Worm (Caenorhabditis elegans) whole organism, late embryonic: Measurements from ENCODE around the gene hpo-6.
"Not testable (repeated sequence)": the region's sequence is repeated elsewhere in the genome, so short reads cannot be mapped to it uniquely, and the experiment has no call there.

ENCODE experiments used
- C38D4.7 ChIP-seq: fragments of 200-800 bp; sonication (Bioruptor generic); optimal IDR thresholded peaks from 2 replicates; lab custom pipeline; 2018; ENCODE audit warnings: mild to moderate bottlenecking, missing genetic modification characterization, moderate library complexity, missing compliant biosample characterization
- K02D7.2 ChIP-seq: sonication (generic microtip); optimal IDR thresholded peaks from 2 replicates; lab custom pipeline; 2017; ENCODE audit warnings: mild to moderate bottlenecking, missing genetic modification characterization, missing compliant biosample characterization
- K09A11.1 ChIP-seq: sonication (generic microtip); optimal IDR thresholded peaks from 2 replicates; lab custom pipeline; 2017; ENCODE audit warnings: antibody characterized with exemption, mild to moderate bottlenecking, missing genetic modification characterization, missing compliant biosample characterization; ENCODE audit not compliant: insufficient read depth
- ahr-1 ChIP-seq: sonication (generic microtip); optimal IDR thresholded peaks from 2 replicates; lab custom pipeline; 2016; ENCODE audit warnings: missing genetic modification characterization, missing compliant biosample characterization
- ceh-14 ChIP-seq: sonication (generic microtip); optimal IDR thresholded peaks from 2 replicates; lab custom pipeline; 2016; ENCODE audit warnings: missing genotype, missing genetic modification characterization, missing compliant biosample characterization
- ceh-22 ChIP-seq: sonication (generic microtip); optimal IDR thresholded peaks from 2 replicates; lab custom pipeline; 2017; ENCODE audit warnings: missing biosample characterization, missing genetic modification characterization
- ceh-24 ChIP-seq: sonication (generic microtip); optimal IDR thresholded peaks from 2 replicates; lab custom pipeline; 2016; ENCODE audit warnings: mild to moderate bottlenecking, missing genetic modification characterization, missing compliant biosample characterization
- ceh-45 ChIP-seq: fragments of 200-800 bp; sonication (Bioruptor generic); IDR thresholded peaks from 2 replicates; pipeline ENCODE4 v1.3.6; 2022; ENCODE audit warnings: missing genetic modification reagents, missing genetic modification characterization, missing compliant biosample characterization
- ceh-48 ChIP-seq: sonication (generic microtip); optimal IDR thresholded peaks from 2 replicates; lab custom pipeline; 2016; ENCODE audit warnings: missing genetic modification characterization, inconsistent platforms, missing compliant biosample characterization
- dmd-4 ChIP-seq: sonication (generic microtip); optimal IDR thresholded peaks from 2 replicates; lab custom pipeline; 2016; ENCODE audit warnings: borderline replicate concordance, missing genetic modification characterization, missing compliant biosample characterization
- dve-1 ChIP-seq: sonication (generic microtip); optimal IDR thresholded peaks from 2 replicates; lab custom pipeline; 2017; ENCODE audit warnings: antibody characterized with exemption, mild to moderate bottlenecking, missing genetic modification characterization, missing compliant biosample characterization
- ets-4 ChIP-seq: sonication (generic microtip); optimal IDR thresholded peaks from 2 replicates; lab custom pipeline; 2016; ENCODE audit warnings: missing genetic modification characterization, missing compliant biosample characterization
- fax-1 ChIP-seq: sonication (generic microtip); optimal IDR thresholded peaks from 2 replicates; lab custom pipeline; 2016; ENCODE audit warnings: missing genotype, missing genetic modification characterization, missing compliant biosample characterization
- fkh-10 ChIP-seq: fragments of 150-350 bp; optimal IDR thresholded peaks from 2 replicates; lab custom pipeline; 2014; ENCODE audit warnings: missing biosample characterization, missing genetic modification reagents, missing genetic modification characterization
- gmeb-2 ChIP-seq: sonication (generic microtip); optimal IDR thresholded peaks from 2 replicates; lab custom pipeline; 2016; ENCODE audit warnings: missing genetic modification characterization, inconsistent platforms, missing compliant biosample characterization
- hlh-13 ChIP-seq: fragments of 200-800 bp; sonication (Bioruptor generic); optimal IDR thresholded peaks from 2 replicates; lab custom pipeline; 2018; ENCODE audit warnings: mild to moderate bottlenecking, missing genetic modification characterization, missing compliant biosample characterization
- hlh-15 ChIP-seq: sonication (generic microtip); optimal IDR thresholded peaks from 2 replicates; lab custom pipeline; 2016; ENCODE audit warnings: missing genetic modification characterization, missing compliant biosample characterization
- hlh-30 ChIP-seq: sonication (generic microtip); optimal IDR thresholded peaks from 2 replicates; lab custom pipeline; 2017; ENCODE audit warnings: antibody characterized with exemption, missing genetic modification characterization, missing compliant biosample characterization; ENCODE audit not compliant: insufficient read depth
- lim-6 ChIP-seq: sonication (generic microtip); optimal IDR thresholded peaks from 2 replicates; lab custom pipeline; 2016; ENCODE audit warnings: missing genetic modification characterization, missing compliant biosample characterization
- pag-3 ChIP-seq: sonication (generic microtip); optimal IDR thresholded peaks from 2 replicates; lab custom pipeline; 2016; ENCODE audit warnings: missing compliant biosample characterization, missing genetic modification characterization, borderline replicate concordance
- pax-1 ChIP-seq: fragments of 150-350 bp; optimal IDR thresholded peaks from 2 replicates; lab custom pipeline; 2014; ENCODE audit warnings: missing biosample characterization, missing genetic modification characterization
- pha-2 ChIP-seq: sonication (generic microtip); optimal IDR thresholded peaks from 2 replicates; lab custom pipeline; 2017; ENCODE audit warnings: mild to moderate bottlenecking, missing genetic modification characterization, missing compliant biosample characterization
- rnt-1 ChIP-seq: sonication (generic microtip); optimal IDR thresholded peaks from 2 replicates; lab custom pipeline; 2016; ENCODE audit warnings: missing genetic modification characterization, missing compliant biosample characterization
- sdc-2 ChIP-seq: sonication (generic microtip); optimal IDR thresholded peaks from 2 replicates; lab custom pipeline; 2016; ENCODE audit warnings: missing genotype, missing genetic modification characterization, missing compliant biosample characterization
- tbx-7 ChIP-seq: sonication (generic microtip); optimal IDR thresholded peaks from 2 replicates; lab custom pipeline; 2016; ENCODE audit warnings: missing genotype, missing genetic modification characterization, missing compliant biosample characterization
- unc-3 ChIP-seq, 2 experiments: fragments of 200-800 bp in 1 of 2; sonication (Bioruptor generic) in 1 of 2; sonication (generic microtip) in 1 of 2; conservative IDR thresholded peaks in 1 of 2; optimal IDR thresholded peaks in 1 of 2; 2 replicates each; pipeline versions ENCODE4 v1.3.6 to Lab custom; 2016 to 2022; ENCODE audit warnings: missing compliant biosample characterization in 2 of 2, missing genetic modification characterization in 2 of 2, missing genetic modification reagents in 1 of 2

The hpo-6 gene

ce11 chrIV:1602936-1603457 is 41.0 kb downstream of the hpo-6 start:
- TF ChIP-seq ceh-45 (no peak), ahr-1 (tag; lab: Kevin White, UChicago) (no peak), ets-4 (no peak), C38D4.7 (GFP tag; lab: Kevin White, UChicago) (no peak), hlh-13 (GFP tag; lab: Kevin White, UChicago) (no peak), pax-1 (tag; lab: Kevin White, UChicago) (no peak), ceh-48 (no peak), pha-2 (tag; lab: Kevin White, UChicago) (no peak)
- TF ChIP-seq, all 69 proteins: peak for 0

DNA sequence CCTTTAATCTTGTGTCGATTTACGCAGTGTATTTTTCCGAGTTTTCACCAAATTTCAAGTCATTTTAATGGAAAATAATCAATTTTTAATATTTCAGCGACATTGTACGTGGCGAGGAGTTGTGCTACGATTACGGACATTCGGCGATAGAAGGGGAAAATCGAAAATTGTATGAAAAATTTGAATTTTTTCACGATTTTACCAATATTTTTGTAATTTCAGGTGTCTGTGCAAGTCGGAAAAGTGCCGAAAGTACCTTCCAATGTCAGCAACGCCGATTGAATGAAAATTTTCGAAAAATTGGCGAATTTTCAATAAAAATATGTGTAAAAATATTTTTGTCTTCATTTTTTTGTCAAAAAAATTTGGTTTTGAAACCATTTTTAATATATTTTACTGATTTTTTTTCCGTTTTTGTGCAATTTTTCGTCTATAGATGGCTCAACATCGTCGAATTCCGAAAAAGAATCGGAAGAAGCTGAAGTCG is 43.3 kb downstream of the hpo-6 start, which contains the start of gene Y41D4B.11:
Y41D4B.11 (plus strand) TSS at position 437 of the 487 bp plus-strand sequence.
- no peak for TF ChIP-seq ceh-24 (tag; lab: Kevin White, UChicago)
- TF ChIP-seq unc-3 (GFP tag; conservative IDR thresholded peaks at IDR 0.05; lab: Robert Waterston, UW): no peak
- no peak for TF ChIP-seq unc-3 (tag; optimal IDR thresholded peaks at IDR 0.05; lab: Kevin White, UChicago)
- TF ChIP-seq ets-4: no peak
- TF ChIP-seq fkh-10 (GFP tag; lab: Kevin White, UChicago): no peak
- TF ChIP-seq fax-1 (tag; lab: Kevin White, UChicago): no peak
- TF ChIP-seq hlh-30 (tag; lab: Kevin White, UChicago): no peak
- TF ChIP-seq gmeb-2: no peak
- TF ChIP-seq pag-3: no peak
- no peak for TF ChIP-seq ceh-14 (tag; lab: Kevin White, UChicago)
- no peak for TF ChIP-seq tbx-7 (tag; lab: Kevin White, UChicago)
- no peak for TF ChIP-seq dmd-4 (tag; lab: Kevin White, UChicago)
- TF ChIP-seq rnt-1 (tag; lab: Kevin White, UChicago): no peak
- no peak for TF ChIP-seq ceh-22 (tag; lab: Kevin White, UChicago)

ce11 chrIV:1609973-1610372 is 48.0 kb downstream of the hpo-6 start, which contains the start of gene dsl-3:
Gene dsl-3 (plus strand): TSS chrIV:1610273.
- TF ChIP-seq lim-6 (tag; lab: Kevin White, UChicago); dve-1; gmeb-2: not testable (repeated sequence)

ce11 chrIV:1613592-1613991 is 51.6 kb downstream of the hpo-6 start, which contains the start of gene nhr-122:
Gene nhr-122 (plus strand): TSS chrIV:1613892.
- TF ChIP-seq pax-1 (tag; lab: Kevin White, UChicago) (no peak), K02D7.2 (tag; lab: Kevin White, UChicago) (no peak), ets-4 (no peak), K09A11.1 (tag; lab: Kevin White, UChicago) (no peak), hlh-15 (tag; lab: Kevin White, UChicago) (no peak), sdc-2 (no peak), unc-3 (GFP tag; conservative IDR thresholded peaks at IDR 0.05; lab: Robert Waterston, UW) (no peak), unc-3 (tag; optimal IDR thresholded peaks at IDR 0.05; lab: Kevin White, UChicago) (no peak), hlh-13 (GFP tag; lab: Kevin White, UChicago) (no peak)
- TF ChIP-seq, all 69 proteins: peak for 0
